Worm (Caenorhabditis elegans): ENCODE measurements around the gene col-19.

DNA sequence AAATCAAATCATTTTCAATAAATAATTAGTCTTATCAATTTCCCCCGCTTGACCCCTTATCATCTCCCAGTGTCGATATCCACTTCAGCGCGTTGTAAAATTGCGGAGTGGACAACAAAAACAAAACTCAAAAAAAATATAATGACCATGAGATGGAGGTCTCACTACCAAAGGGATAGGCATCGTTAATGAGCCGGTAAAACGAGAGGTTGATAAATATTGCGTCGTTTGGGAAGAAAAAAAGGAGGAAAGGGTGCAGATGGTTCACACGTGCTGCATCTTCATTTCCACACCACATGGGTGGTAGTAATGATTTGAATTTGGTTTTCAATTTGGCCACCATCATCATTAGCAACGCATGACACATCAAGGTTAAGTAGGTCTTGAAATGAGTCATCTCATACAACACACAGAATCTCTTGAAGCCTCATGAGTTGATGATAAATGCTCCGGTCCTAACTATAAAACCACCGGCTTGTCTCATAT is 45.9 kb downstream of the col-19 start:
- TF ChIP-seq ceh-100 (GFP tag; IDR thresholded peaks at IDR 0.05) = no peak
- no peak for TF ChIP-seq ama-1 (optimal IDR thresholded peaks at IDR 0.05)
- no peak for TF ChIP-seq ama-1 (GFP tag; optimal IDR thresholded peaks at IDR 0.05)
- TF ChIP-seq Y79H2A.3 (GFP tag; conservative IDR thresholded peaks at IDR 0.05) = no peak
- no peak for TF ChIP-seq madf-8 (GFP tag; conservative IDR thresholded peaks at IDR 0.05)
